Fruit fly (Drosophila melanogaster) S2 (cell line): ENCODE results near the gene srw.
A peak's percentile ranks its signal among the peaks of the same experiment; 100 is the strongest.

Experiments
- CG8478 ChIP-seq: fragments of >200 bp; optimal IDR thresholded peaks from 2 replicates; lab custom pipeline; 2018
- CTCF ChIP-seq, 2 experiments: fragments of >200 bp; optimal IDR thresholded peaks; 2 replicates each; lab custom pipeline; 2018

DNA sequence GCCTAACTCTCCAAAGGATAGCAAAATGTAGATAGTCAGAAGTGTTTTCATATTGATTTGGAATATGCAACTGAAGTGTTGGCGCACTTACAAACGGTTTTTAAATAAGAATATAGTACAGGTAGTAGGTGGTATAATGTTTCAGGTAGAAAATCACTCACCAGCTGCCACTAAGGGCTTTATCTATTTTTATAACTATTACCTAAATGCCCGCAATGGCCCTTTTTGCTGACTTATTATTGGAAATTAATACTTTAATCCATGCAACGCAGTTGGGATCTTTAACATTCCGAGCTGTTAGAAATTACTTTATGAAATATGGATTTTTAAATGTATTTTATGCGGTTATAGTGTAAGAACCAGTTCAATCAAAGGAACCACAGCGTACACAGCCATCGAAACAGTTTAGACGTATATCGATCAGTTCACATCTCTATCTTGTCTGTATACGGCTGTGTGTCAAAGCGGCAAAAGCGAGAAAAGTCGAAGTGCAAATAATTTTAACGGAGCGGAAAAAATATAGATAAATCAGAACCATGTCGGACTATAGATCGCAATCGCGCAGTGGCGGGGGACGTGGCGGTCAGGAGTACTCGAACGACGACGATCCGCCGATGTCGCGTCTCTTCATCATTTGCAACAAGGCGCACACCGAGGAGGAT, at the start of gene srw, which contains the start of gene CG1316:
- TF ChIP-seq CG8478 (lab: Kevin White, UChicago) (no peak), CTCF (optimal IDR thresholded peaks at IDR 0.05; lab: Kevin White, UChicago) (peak in 1 of 2 experiments; percentile 12)
